Worm (Caenorhabditis elegans) whole organism, late embryonic: ENCODE data around the gene F02D10.2.

ENCODE experiments used
- ets-4 ChIP-seq: sonication (generic microtip); optimal IDR thresholded peaks from 2 replicates; lab custom pipeline; 2016; ENCODE audit warnings: missing genetic modification characterization, missing compliant biosample characterization
- nfya-1 ChIP-seq: sonication (generic microtip); optimal IDR thresholded peaks from 2 replicates; lab custom pipeline; 2017; ENCODE audit warnings: missing genetic modification characterization, mild to moderate bottlenecking, missing compliant biosample characterization, antibody characterized with exemption, moderate library complexity

- TF ChIP-seq nfya-1 (peak; percentile 19), ets-4 (tag; lab: Kevin White, UChicago) (no peak)
These were observed 40.1 kb upstream of the F02D10.2 start for ce11 chrX:13503839-13504238.
